Worm (Caenorhabditis elegans) whole organism, L1 larva: ENCODE measurements around the gene ZK892.3.

Experiments used
- blmp-1 ChIP-seq: fragments of 150-350 bp; optimal IDR thresholded peaks from 2 replicates; lab custom pipeline; 2014; ENCODE audit warnings: missing biosample characterization, missing genetic modification characterization
- elt-3 ChIP-seq, 6 experiments: fragments of 150-350 bp in 1 of 6; sonication (generic microtip); optimal IDR thresholded peaks; 2 replicates each; lab custom pipeline; 2017 to 2018; ENCODE audit warnings: missing biosample characterization in 6 of 6, missing genetic modification characterization in 6 of 6, inconsistent platforms in 1 of 6
- lin-35 ChIP-seq, 2 experiments: fragments of 150-350 bp; optimal IDR thresholded peaks; 2 replicates each; lab custom pipeline; 2014; ENCODE audit warnings: missing biosample characterization in 2 of 2, missing genetic modification characterization in 2 of 2, missing genetic modification reagents in 2 of 2
- lin-39 ChIP-seq: fragments of 150-350 bp; optimal IDR thresholded peaks from 2 replicates; lab custom pipeline; 2014; ENCODE audit warnings: missing biosample characterization, missing genetic modification reagents, missing genetic modification characterization
- rnt-1 ChIP-seq: sonication (generic microtip); optimal IDR thresholded peaks from 2 replicates; lab custom pipeline; 2016; ENCODE audit warnings: mild to moderate bottlenecking, missing genetic modification characterization, moderate library complexity, missing compliant biosample characterization
- snu-23 ChIP-seq: sonication (generic microtip); optimal IDR thresholded peaks from 2 replicates; lab custom pipeline; 2016; ENCODE audit warnings: missing genetic modification characterization, missing compliant biosample characterization
- unc-98 ChIP-seq: fragments of 200-800 bp; sonication (Bioruptor generic); IDR thresholded peaks from 2 replicates; pipeline ENCODE4 v1.3.6; 2022; ENCODE audit warnings: missing genetic modification characterization, missing compliant biosample characterization
- zag-1 ChIP-seq: fragments of 150-350 bp; optimal IDR thresholded peaks from 2 replicates; lab custom pipeline; 2014; ENCODE audit warnings: missing biosample characterization, missing genetic modification characterization

- no peak for TF ChIP-seq unc-98 (GFP tag; lab: Robert Waterston, UW)
- TF ChIP-seq snu-23 (GFP tag; lab: Kevin White, UChicago) = no peak
- no peak for TF ChIP-seq elt-3 (tag; optimal IDR thresholded peaks at IDR 0.05; lab: Kevin White, UChicago)
- no peak for TF ChIP-seq lin-35 (GFP tag; optimal IDR thresholded peaks at IDR 0.05; lab: Kevin White, UChicago)
- no peak for TF ChIP-seq blmp-1
- TF ChIP-seq zag-1 (tag; lab: Kevin White, UChicago) = no peak
- no peak for TF ChIP-seq rnt-1 (tag; lab: Kevin White, UChicago)
- TF ChIP-seq lin-39 (tag; lab: Kevin White, UChicago) = no peak
These were observed 41.5 kb upstream of the ZK892.3 start for ce11 chrII:9960127-9960526.
